Worm (Caenorhabditis elegans) whole organism, L1 larva: ENCODE data around the gene sod-4.

ENCODE experiments used
- C04F5.9 ChIP-seq: sonication (generic microtip); optimal IDR thresholded peaks from 2 replicates; lab custom pipeline; 2016; ENCODE audit warnings: missing genetic modification characterization, missing compliant biosample characterization
- C34B4.2 ChIP-seq: sonication (generic microtip); optimal IDR thresholded peaks from 2 replicates; lab custom pipeline; 2017; ENCODE audit warnings: mild to moderate bottlenecking, missing genetic modification characterization, missing compliant biosample characterization
- Y116A8C.19 ChIP-seq: sonication (generic microtip); optimal IDR thresholded peaks from 2 replicates; lab custom pipeline; 2016; ENCODE audit warnings: missing compliant biosample characterization, missing genetic modification characterization, borderline replicate concordance
- aly-2 ChIP-seq: fragments of 150-350 bp; optimal IDR thresholded peaks from 2 replicates; lab custom pipeline; 2014; ENCODE audit warnings: missing biosample characterization, missing genetic modification characterization
- ama-1 ChIP-seq: fragments of 150-350 bp; optimal IDR thresholded peaks from 2 replicates; lab custom pipeline; 2014
- ceh-63 ChIP-seq: fragments of 200-800 bp; sonication (Bioruptor generic); optimal IDR thresholded peaks from 2 replicates; lab custom pipeline; 2018; ENCODE audit warnings: mild to moderate bottlenecking, missing genetic modification characterization, missing compliant biosample characterization
- ceh-8 ChIP-seq: fragments of 200-800 bp; sonication (Bioruptor generic); optimal IDR thresholded peaks from 2 replicates; lab custom pipeline; 2018; ENCODE audit warnings: mild to moderate bottlenecking, missing genetic modification characterization, moderate library complexity, missing compliant biosample characterization
- ceh-82 ChIP-seq, 3 experiments: fragments of 150-350 bp in 1 of 3; sonication (generic microtip) in 2 of 3; optimal IDR thresholded peaks; 2 replicates each; lab custom pipeline; 2014 to 2017; ENCODE audit warnings: missing biosample characterization in 3 of 3, missing genetic modification characterization in 3 of 3
- ceh-90 ChIP-seq: sonication (generic microtip); optimal IDR thresholded peaks from 2 replicates; lab custom pipeline; 2016; ENCODE audit warnings: missing genetic modification characterization, missing compliant biosample characterization
- ces-1 ChIP-seq: fragments of 150-350 bp; optimal IDR thresholded peaks from 2 replicates; lab custom pipeline; 2014; ENCODE audit warnings: missing biosample characterization, missing genetic modification reagents, missing genetic modification characterization
- dpl-1 ChIP-seq, 3 experiments: fragments of 150-350 bp in 2 of 3; sonication (generic microtip) in 1 of 3; optimal IDR thresholded peaks; 2 replicates each; lab custom pipeline; 2014 to 2017; ENCODE audit warnings: missing biosample characterization in 3 of 3, missing genetic modification characterization in 3 of 3, missing genetic modification reagents in 3 of 3
- dsc-1 ChIP-seq: sonication (generic microtip); optimal IDR thresholded peaks from 2 replicates; lab custom pipeline; 2016; ENCODE audit warnings: mild to moderate bottlenecking, missing genetic modification characterization, missing compliant biosample characterization
- efl-1 ChIP-seq, 4 experiments: fragments of 150-350 bp; optimal IDR thresholded peaks in 3 of 4; peaks in 1 of 4; 1 replicate in 1 of 4; 2 replicates in 3 of 4; lab custom pipeline; 2014; ENCODE audit warnings: missing biosample characterization in 2 of 4, missing genetic modification characterization in 2 of 4, missing genetic modification reagents in 2 of 4
- egl-13 ChIP-seq: sonication (generic microtip); optimal IDR thresholded peaks from 2 replicates; lab custom pipeline; 2016; ENCODE audit warnings: missing genotype, missing genetic modification reagents, missing genetic modification characterization, missing compliant biosample characterization
- egl-27 ChIP-seq, 2 experiments: fragments of 150-350 bp in 1 of 2; sonication (generic microtip); optimal IDR thresholded peaks; 3 replicates each; lab custom pipeline; 2017 to 2018; ENCODE audit warnings: missing biosample characterization in 2 of 2, missing genetic modification characterization in 2 of 2, missing genetic modification reagents in 2 of 2
- elt-2 ChIP-seq: sonication (generic microtip); optimal IDR thresholded peaks from 2 replicates; lab custom pipeline; 2016; ENCODE audit warnings: missing genetic modification characterization, mild to moderate bottlenecking, inconsistent platforms, missing compliant biosample characterization, missing genetic modification reagents
- elt-3 ChIP-seq, 6 experiments: fragments of 150-350 bp in 1 of 6; sonication (generic microtip); optimal IDR thresholded peaks; 2 replicates each; lab custom pipeline; 2017 to 2018; ENCODE audit warnings: missing biosample characterization in 6 of 6, missing genetic modification characterization in 6 of 6, inconsistent platforms in 1 of 6
- ets-5 ChIP-seq: fragments of 200-800 bp; sonication (Bioruptor generic); IDR thresholded peaks from 2 replicates; pipeline ENCODE4 v1.3.6; 2022; ENCODE audit warnings: missing genetic modification characterization, missing compliant biosample characterization
- fkh-4 ChIP-seq: sonication (generic microtip); optimal IDR thresholded peaks from 2 replicates; lab custom pipeline; 2016; ENCODE audit warnings: missing compliant biosample characterization, missing genetic modification characterization, borderline replicate concordance
- fkh-8 ChIP-seq: sonication (generic microtip); optimal IDR thresholded peaks from 2 replicates; lab custom pipeline; 2016; ENCODE audit warnings: mild to moderate bottlenecking, missing genetic modification characterization, missing compliant biosample characterization
- fos-1 ChIP-seq: fragments of 150-350 bp; optimal IDR thresholded peaks from 2 replicates; lab custom pipeline; 2014; ENCODE audit warnings: missing biosample characterization, missing genetic modification characterization
- grh-1 ChIP-seq: fragments of 200-800 bp; sonication (Bioruptor generic); IDR thresholded peaks from 2 replicates; pipeline ENCODE4 v1.3.6; 2022; ENCODE audit warnings: missing genetic modification reagents, missing genetic modification characterization, missing compliant biosample characterization
- hpl-2 ChIP-seq: fragments of 150-350 bp; optimal IDR thresholded peaks from 2 replicates; lab custom pipeline; 2014; ENCODE audit warnings: missing biosample characterization, missing genetic modification reagents, missing genetic modification characterization
- irx-1 ChIP-seq: sonication (generic microtip); optimal IDR thresholded peaks from 2 replicates; lab custom pipeline; 2016; ENCODE audit warnings: missing genetic modification characterization, missing compliant biosample characterization
- isw-1 ChIP-seq: fragments of 200-800 bp; sonication (Bioruptor generic); IDR thresholded peaks from 2 replicates; pipeline ENCODE4 v1.3.6; 2022; ENCODE audit warnings: missing genetic modification characterization, missing compliant biosample characterization
- lin-14 ChIP-seq: fragments of 200-800 bp; sonication (Bioruptor generic); optimal IDR thresholded peaks from 2 replicates; lab custom pipeline; 2018; ENCODE audit warnings: mild to moderate bottlenecking, missing genetic modification characterization, moderate library complexity, missing compliant biosample characterization
- lin-35 ChIP-seq, 2 experiments: fragments of 150-350 bp; optimal IDR thresholded peaks; 2 replicates each; lab custom pipeline; 2014; ENCODE audit warnings: missing biosample characterization in 2 of 2, missing genetic modification characterization in 2 of 2, missing genetic modification reagents in 2 of 2
- mab-9 ChIP-seq: fragments of 200-800 bp; sonication (Bioruptor generic); IDR thresholded peaks from 2 replicates; pipeline ENCODE4 v1.3.6; 2022; ENCODE audit warnings: missing genetic modification reagents, missing genetic modification characterization, missing compliant biosample characterization
- mdl-1 ChIP-seq, 2 experiments: fragments of 150-350 bp; optimal IDR thresholded peaks; 2 replicates each; lab custom pipeline; 2014 to 2017; ENCODE audit warnings: missing biosample characterization in 2 of 2, missing genetic modification characterization in 2 of 2, inconsistent platforms in 1 of 2
- mef-2 ChIP-seq: fragments of 150-350 bp; optimal IDR thresholded peaks from 2 replicates; lab custom pipeline; 2014; ENCODE audit warnings: missing biosample characterization, missing genetic modification characterization
- nhr-11 ChIP-seq: fragments of 150-350 bp; optimal IDR thresholded peaks from 2 replicates; lab custom pipeline; 2014; ENCODE audit warnings: missing biosample characterization, missing genetic modification characterization
- nhr-12 ChIP-seq: sonication (generic microtip); optimal IDR thresholded peaks from 2 replicates; lab custom pipeline; 2017; ENCODE audit warnings: missing biosample characterization, missing genetic modification characterization
- nhr-19 ChIP-seq: fragments of 200-800 bp; sonication (Bioruptor generic); conservative IDR thresholded peaks from 2 replicates; pipeline ENCODE4 v1.3.6; 2022; ENCODE audit warnings: missing genetic modification characterization, missing compliant biosample characterization
- nhr-20 ChIP-seq: sonication (generic microtip); optimal IDR thresholded peaks from 2 replicates; lab custom pipeline; 2016; ENCODE audit warnings: mild to moderate bottlenecking, missing genetic modification characterization, missing compliant biosample characterization
- nhr-237 ChIP-seq: fragments of 150-350 bp; optimal IDR thresholded peaks from 2 replicates; lab custom pipeline; 2014; ENCODE audit warnings: missing biosample characterization, missing genetic modification characterization
- nhr-76 ChIP-seq: sonication (generic microtip); optimal IDR thresholded peaks from 2 replicates; lab custom pipeline; 2017; ENCODE audit warnings: missing biosample characterization, missing genetic modification characterization
- nhr-77 ChIP-seq: fragments of 150-350 bp; optimal IDR thresholded peaks from 2 replicates; lab custom pipeline; 2014; ENCODE audit warnings: missing biosample characterization, missing genetic modification characterization
- nhr-84 ChIP-seq: sonication (generic microtip); optimal IDR thresholded peaks from 2 replicates; lab custom pipeline; 2017; ENCODE audit warnings: missing biosample characterization, missing genetic modification characterization
- nhr-85 ChIP-seq: sonication (generic microtip); peaks from one replicate; lab custom pipeline; 2016; ENCODE audit warnings: missing genetic modification characterization, inconsistent platforms, missing compliant biosample characterization
- pax-3 ChIP-seq: fragments of 200-800 bp; sonication (Bioruptor generic); optimal IDR thresholded peaks from 2 replicates; lab custom pipeline; 2018; ENCODE audit warnings: mild to moderate bottlenecking, missing genetic modification characterization, moderate library complexity, missing compliant biosample characterization
- rnt-1 ChIP-seq: sonication (generic microtip); optimal IDR thresholded peaks from 2 replicates; lab custom pipeline; 2016; ENCODE audit warnings: mild to moderate bottlenecking, missing genetic modification characterization, moderate library complexity, missing compliant biosample characterization
- snpc-4 ChIP-seq: fragments of 150-350 bp; optimal IDR thresholded peaks from 2 replicates; lab custom pipeline; 2014; ENCODE audit warnings: missing biosample characterization, missing genetic modification characterization
- swsn-7 ChIP-seq: sonication (generic microtip); optimal IDR thresholded peaks from 2 replicates; lab custom pipeline; 2016; ENCODE audit warnings: missing genetic modification characterization, missing compliant biosample characterization
- tbx-2 ChIP-seq: sonication (generic microtip); optimal IDR thresholded peaks from 2 replicates; lab custom pipeline; 2016; ENCODE audit warnings: missing genetic modification characterization, missing compliant biosample characterization
- unc-30 ChIP-seq: sonication (generic microtip); optimal IDR thresholded peaks from 2 replicates; lab custom pipeline; 2017; ENCODE audit warnings: missing biosample characterization, missing genetic modification characterization
- unc-62 ChIP-seq: fragments of 150-350 bp; optimal IDR thresholded peaks from 2 replicates; lab custom pipeline; 2014; ENCODE audit warnings: missing biosample characterization, missing genetic modification reagents, missing genetic modification characterization
- unc-98 ChIP-seq: fragments of 200-800 bp; sonication (Bioruptor generic); IDR thresholded peaks from 2 replicates; pipeline ENCODE4 v1.3.6; 2022; ENCODE audit warnings: missing genetic modification characterization, missing compliant biosample characterization
- vab-15 ChIP-seq: sonication (generic microtip); optimal IDR thresholded peaks from 2 replicates; lab custom pipeline; 2017; ENCODE audit warnings: missing genotype, mild to moderate bottlenecking, missing genetic modification characterization, missing compliant biosample characterization
- zip-4 ChIP-seq: fragments of 200-800 bp; sonication (Bioruptor generic); optimal IDR thresholded peaks from 2 replicates; lab custom pipeline; 2018; ENCODE audit warnings: mild to moderate bottlenecking, missing genetic modification characterization, moderate library complexity, missing compliant biosample characterization
- ztf-11 ChIP-seq, 2 experiments: sonication (generic microtip); optimal IDR thresholded peaks; 2 replicates each; lab custom pipeline; 2016 to 2017; ENCODE audit warnings: missing genetic modification characterization in 2 of 2, missing biosample characterization in 1 of 2, missing compliant biosample characterization in 1 of 2

The sod-4 gene

DNA sequence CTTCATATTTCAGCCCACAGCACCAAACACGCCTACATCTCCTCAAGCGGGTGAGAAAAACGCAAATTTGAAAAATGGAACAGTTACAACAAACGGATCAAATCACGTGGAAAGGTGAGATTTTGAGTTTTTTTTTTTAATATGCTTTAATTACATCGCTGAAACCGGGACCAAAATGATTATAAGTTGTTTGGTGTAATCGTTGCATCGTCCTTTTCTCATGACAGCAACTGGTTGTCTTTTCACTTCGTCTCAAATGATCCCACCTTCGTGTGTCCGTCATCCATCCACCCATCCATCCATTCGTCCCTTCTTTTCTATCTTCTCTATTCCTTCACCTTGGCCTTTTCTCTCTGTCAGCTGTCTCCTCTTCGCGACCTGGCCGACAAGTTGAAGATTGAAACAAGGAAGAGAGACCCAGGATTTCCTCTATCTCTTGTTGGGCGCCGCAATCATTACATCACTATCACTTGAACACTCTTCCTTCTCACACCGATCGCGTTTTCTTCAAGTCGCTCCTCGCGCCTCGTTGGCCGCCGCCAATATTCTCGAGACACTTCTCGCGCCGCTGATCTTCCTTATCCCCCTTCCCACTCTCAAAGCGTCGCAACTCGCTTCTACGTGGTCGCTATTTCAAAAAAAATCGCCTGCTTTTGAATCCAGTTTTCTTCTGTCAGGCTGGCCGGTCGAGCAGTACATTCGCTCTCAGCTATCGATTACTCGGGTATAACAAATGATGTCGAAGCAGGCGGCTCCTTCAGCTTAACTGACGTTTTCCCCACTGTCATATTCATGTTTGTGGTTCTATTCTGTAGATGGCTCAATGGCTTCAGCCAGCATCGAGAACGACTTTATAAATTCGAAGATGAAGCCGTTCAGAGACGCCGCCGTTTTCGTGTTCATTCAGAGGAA is 42.7 kb downstream of the sod-4 start:
- no peak for TF ChIP-seq C34B4.2 (tag; lab: Kevin White, UChicago)
- TF ChIP-seq ets-5 (GFP tag; lab: Robert Waterston, UW), result no peak
- peak; percentile 39 for TF ChIP-seq nhr-19 (GFP tag; lab: Robert Waterston, UW)
- TF ChIP-seq Y116A8C.19 (tag; lab: Kevin White, UChicago), result no peak
- TF ChIP-seq nhr-12 (tag; lab: Kevin White, UChicago), result no peak
- TF ChIP-seq mef-2, result no peak
- no peak for TF ChIP-seq vab-15 (tag; lab: Kevin White, UChicago)
- peak; percentile 62 for TF ChIP-seq rnt-1 (tag; lab: Kevin White, UChicago)
- TF ChIP-seq nhr-76 (tag; lab: Kevin White, UChicago), result no peak
- TF ChIP-seq ztf-11 (tag; optimal IDR thresholded peaks at IDR 0.05; lab: Kevin White, UChicago), result no peak
- no peak for TF ChIP-seq ama-1
- peak; percentile 3 to 21 for TF ChIP-seq lin-35 (GFP tag; optimal IDR thresholded peaks at IDR 0.05; lab: Kevin White, UChicago)
- 0 out of 2 replicates have a peak, but pooled peaks have one; percentile 35 for TF ChIP-seq unc-98
- TF ChIP-seq mab-9 (GFP tag; lab: Robert Waterston, UW), result peak; percentile 23; the same call in 1 of the 2 replicates
- TF ChIP-seq nhr-84 (tag; lab: Kevin White, UChicago), result no peak
- no peak for TF ChIP-seq mdl-1 (tag; optimal IDR thresholded peaks at IDR 0.05; lab: Kevin White, UChicago)
- no peak for TF ChIP-seq ceh-8 (GFP tag; lab: Kevin White, UChicago)
- no peak for TF ChIP-seq ceh-90 (tag; lab: Kevin White, UChicago)
- no peak for TF ChIP-seq egl-13 (tag; lab: Kevin White, UChicago)
- TF ChIP-seq nhr-11 (tag; lab: Kevin White, UChicago), result no peak
- no peak for TF ChIP-seq unc-62 (GFP tag; lab: Kevin White, UChicago)
- TF ChIP-seq aly-2, result no peak
- peak in 2 of 3 experiments; percentile 23 to 34 for TF ChIP-seq dpl-1 (GFP tag; optimal IDR thresholded peaks at IDR 0.05; lab: Kevin White, UChicago)
- TF ChIP-seq egl-27 (tag; optimal IDR thresholded peaks at IDR 0.05; lab: Kevin White, UChicago), result no peak
- TF ChIP-seq ceh-63, result no peak
- TF ChIP-seq fos-1 (tag; lab: Kevin White, UChicago), result no peak
- TF ChIP-seq isw-1, result no peak
- TF ChIP-seq unc-30, result no peak
- TF ChIP-seq lin-14 (GFP tag; lab: Kevin White, UChicago), result peak; percentile 90
- no peak for TF ChIP-seq nhr-237 (tag; lab: Kevin White, UChicago)
- TF ChIP-seq dsc-1 (tag; lab: Kevin White, UChicago), result peak; percentile 18
- TF ChIP-seq nhr-20 (tag; lab: Kevin White, UChicago), result peak; percentile 63
- peak in 1 of 2 experiments; percentile 23 for TF ChIP-seq efl-1 (optimal IDR thresholded peaks at IDR 0.05; lab: Kevin White, UChicago)
- TF ChIP-seq efl-1 (GFP tag; optimal IDR thresholded peaks at IDR 0.05 in 1 of 2; lab: Kevin White, UChicago), result peak in 1 of 2 experiments; percentile 93
- TF ChIP-seq nhr-77 (tag; lab: Kevin White, UChicago), result peak; percentile 10
- no peak for TF ChIP-seq irx-1 (tag; lab: Kevin White, UChicago)
- TF ChIP-seq grh-1 (GFP tag; lab: Robert Waterston, UW), result no peak
- TF ChIP-seq fkh-8 (tag; lab: Kevin White, UChicago), result no peak
- TF ChIP-seq fkh-4 (tag; lab: Kevin White, UChicago), result no peak
- TF ChIP-seq snpc-4 (tag; lab: Kevin White, UChicago), result no peak
- no peak for TF ChIP-seq C04F5.9
- no peak for TF ChIP-seq pax-3 (tag; lab: Kevin White, UChicago)
- TF ChIP-seq elt-2 (tag; lab: Kevin White, UChicago), result no peak
- TF ChIP-seq tbx-2 (tag; lab: Kevin White, UChicago), result peak; percentile 56
- TF ChIP-seq elt-3 (tag; optimal IDR thresholded peaks at IDR 0.05; lab: Kevin White, UChicago), result peak in 2 of 6 experiments; percentile 26 to 28
- TF ChIP-seq zip-4 (GFP tag; lab: Kevin White, UChicago), result no peak
- no peak for TF ChIP-seq nhr-85 (tag; lab: Kevin White, UChicago)
- no peak for TF ChIP-seq hpl-2 (GFP tag; lab: Kevin White, UChicago)
- no peak for TF ChIP-seq ceh-82 (tag; optimal IDR thresholded peaks at IDR 0.05; lab: Kevin White, UChicago)
- TF ChIP-seq ces-1 (GFP tag; lab: Kevin White, UChicago), result no peak
- peak; percentile 15 for TF ChIP-seq swsn-7 (tag; lab: Kevin White, UChicago)
